Worm (Caenorhabditis elegans) whole organism, L2 larva: Measurements from ENCODE around the gene AC3.12.

Source experiments
- C34F6.9 ChIP-seq: fragments of 150-350 bp; optimal IDR thresholded peaks from 2 replicates; lab custom pipeline; 2014; ENCODE audit warnings: missing biosample characterization, missing genetic modification characterization
- F13H6.1 ChIP-seq: sonication (generic microtip); optimal IDR thresholded peaks from 2 replicates; lab custom pipeline; 2016; ENCODE audit warnings: missing genetic modification characterization, missing compliant biosample characterization
- elt-3 ChIP-seq: sonication (generic microtip); optimal IDR thresholded peaks from 2 replicates; lab custom pipeline; 2017; ENCODE audit warnings: missing biosample characterization, missing genetic modification characterization
- lin-11 ChIP-seq: fragments of 150-350 bp; sonication (generic microtip); optimal IDR thresholded peaks from 2 replicates; lab custom pipeline; 2014; ENCODE audit warnings: missing biosample characterization, missing genetic modification characterization, inconsistent platforms, mixed read lengths
- lsy-2 ChIP-seq, 2 experiments: fragments of 150-350 bp in 1 of 2; sonication (generic microtip) in 1 of 2; optimal IDR thresholded peaks; 2 replicates each; lab custom pipeline; 2014 to 2017; ENCODE audit warnings: missing biosample characterization in 2 of 2, missing genetic modification characterization in 2 of 2
- nhr-12 ChIP-seq: fragments of 150-350 bp; optimal IDR thresholded peaks from 2 replicates; lab custom pipeline; 2014; ENCODE audit warnings: missing biosample characterization, missing genetic modification characterization
- nhr-23 ChIP-seq: fragments of 150-350 bp; optimal IDR thresholded peaks from 2 replicates; lab custom pipeline; 2014; ENCODE audit warnings: missing biosample characterization, missing genetic modification reagents, missing genetic modification characterization
- nhr-237 ChIP-seq: fragments of 150-350 bp; optimal IDR thresholded peaks from 2 replicates; lab custom pipeline; 2014; ENCODE audit warnings: missing biosample characterization, missing genetic modification characterization
- nhr-77 ChIP-seq: fragments of 150-350 bp; optimal IDR thresholded peaks from 2 replicates; lab custom pipeline; 2014; ENCODE audit warnings: missing biosample characterization, missing genetic modification characterization
- sem-4 ChIP-seq: fragments of 150-350 bp; optimal IDR thresholded peaks from 2 replicates; lab custom pipeline; 2014; ENCODE audit warnings: missing biosample characterization, missing genetic modification reagents, missing genetic modification characterization
- unc-62 ChIP-seq: fragments of 150-350 bp; optimal IDR thresholded peaks from 2 replicates; lab custom pipeline; 2014; ENCODE audit warnings: missing biosample characterization, missing genetic modification reagents, missing genetic modification characterization
- ztf-11 ChIP-seq: sonication (generic microtip); optimal IDR thresholded peaks from 2 replicates; lab custom pipeline; 2017; ENCODE audit warnings: missing biosample characterization, missing genetic modification characterization
- ztf-4 ChIP-seq: fragments of 150-350 bp; optimal IDR thresholded peaks from 2 replicates; lab custom pipeline; 2014; ENCODE audit warnings: missing biosample characterization, missing genetic modification characterization

- TF ChIP-seq nhr-77: no peak
- peak in 1 of 2 experiments; percentile 74 for TF ChIP-seq lsy-2 (tag; optimal IDR thresholded peaks at IDR 0.05; lab: Kevin White, UChicago)
- no peak for TF ChIP-seq nhr-12 (tag; lab: Kevin White, UChicago)
- no peak for TF ChIP-seq ztf-11 (tag; lab: Kevin White, UChicago)
- TF ChIP-seq ztf-4: no peak
- TF ChIP-seq elt-3 (tag; lab: Kevin White, UChicago): no peak
- no peak for TF ChIP-seq nhr-23 (tag; lab: Kevin White, UChicago)
- TF ChIP-seq nhr-237 (tag; lab: Kevin White, UChicago): no peak
- TF ChIP-seq F13H6.1: peak; percentile 24
- TF ChIP-seq sem-4: peak; percentile 48
- TF ChIP-seq unc-62: no peak
- TF ChIP-seq lin-11: peak; percentile 7
- TF ChIP-seq C34F6.9 (tag; lab: Kevin White, UChicago): peak; percentile 66
Observed at ce11 chrV:10361830-10362397, 17.3 kb downstream of the AC3.12 start, which contains the start of gene cash-1.
